Fruit fly (Drosophila melanogaster) whole organism, embryonic: ENCODE data around the gene Pax.

Experiments used
- ATbp ChIP-seq: fragments of 200-800 bp; sonication (Bioruptor generic); optimal IDR thresholded peaks from 2 replicates; lab custom pipeline; 2017; ENCODE audit warnings: missing biosample characterization, mild to moderate bottlenecking, missing genetic modification characterization, missing genetic modification reagents
- B-H1 ChIP-seq: fragments of 200-800 bp; sonication (Bioruptor generic); IDR thresholded peaks from 3 replicates; pipeline ENCODE4 v1.3.6; 2022; ENCODE audit warnings: missing biosample characterization, missing genetic modification characterization
- CG10654 ChIP-seq: fragments of 200-800 bp; sonication (Bioruptor generic); optimal IDR thresholded peaks from 2 replicates; lab custom pipeline; 2016; ENCODE audit warnings: missing biosample characterization, missing genetic modification characterization
- CG14441 ChIP-seq: fragments of 200-800 bp; sonication (Bioruptor generic); IDR thresholded peaks from 2 replicates; pipeline ENCODE4 v1.3.6; 2022; ENCODE audit warnings: missing biosample characterization, missing genetic modification characterization
- CG1603 ChIP-seq: fragments of 200-800 bp; sonication (Bioruptor generic); optimal IDR thresholded peaks from 2 replicates; lab custom pipeline; 2019; ENCODE audit warnings: missing biosample characterization, mild to moderate bottlenecking, missing genetic modification characterization, moderate library complexity
- CG17361 ChIP-seq: fragments of 200-800 bp; sonication (Bioruptor generic); IDR thresholded peaks from 3 replicates; pipeline ENCODE4 v1.3.6; 2022; ENCODE audit warnings: missing biosample characterization, missing genetic modification characterization
- CG17385 ChIP-seq: fragments of 200-800 bp; sonication (Bioruptor generic); optimal IDR thresholded peaks from 3 replicates; lab custom pipeline; 2018; ENCODE audit warnings: missing biosample characterization, mild to moderate bottlenecking, missing genetic modification characterization
- CG17829 ChIP-seq: fragments of 200-800 bp; optimal IDR thresholded peaks from 2 replicates; lab custom pipeline; 2019; ENCODE audit warnings: missing biosample characterization, mild to moderate bottlenecking, missing genetic modification characterization, moderate library complexity
- CG1832 ChIP-seq: fragments of 200-800 bp; sonication (Bioruptor generic); optimal IDR thresholded peaks from 2 replicates; lab custom pipeline; 2017; ENCODE audit warnings: missing biosample characterization, mild to moderate bottlenecking, missing genetic modification characterization, inconsistent platforms
- CG2120 ChIP-seq: fragments of 200-800 bp; sonication (Bioruptor generic); optimal IDR thresholded peaks from 3 replicates; lab custom pipeline; 2016; ENCODE audit warnings: missing biosample characterization, missing genetic modification characterization
- CG3281 ChIP-seq: fragments of 200-800 bp; sonication (Bioruptor generic); optimal IDR thresholded peaks from 3 replicates; lab custom pipeline; 2017; ENCODE audit warnings: missing biosample characterization, mild to moderate bottlenecking, missing genetic modification characterization
- CG4282 ChIP-seq: fragments of 200-800 bp; sonication (Bioruptor generic); optimal IDR thresholded peaks from 2 replicates; lab custom pipeline; 2016; ENCODE audit warnings: missing biosample characterization, missing genetic modification characterization
- CG4360 ChIP-seq: fragments of 200-800 bp; sonication (Bioruptor generic); IDR thresholded peaks from 2 replicates; pipeline ENCODE4 v1.3.6; 2022; ENCODE audit warnings: missing biosample characterization, missing genetic modification characterization
- CG5953 ChIP-seq: fragments of 200-800 bp; sonication (Bioruptor generic); IDR thresholded peaks from 2 replicates; pipeline ENCODE4 v1.3.6; 2022; ENCODE audit warnings: missing biosample characterization, missing genetic modification characterization
- CG6175 ChIP-seq: fragments of 200-800 bp; sonication (Bioruptor generic); IDR thresholded peaks from 3 replicates; pipeline ENCODE4 v1.3.6; 2022; ENCODE audit warnings: missing biosample characterization, missing genetic modification characterization
- CG6689 ChIP-seq: fragments of 200-800 bp; sonication (Bioruptor generic); IDR thresholded peaks from 2 replicates; pipeline ENCODE4 v1.3.6; 2022; ENCODE audit warnings: missing biosample characterization, missing genetic modification characterization
- CG7556 ChIP-seq: fragments of 200-800 bp; sonication (Bioruptor generic); optimal IDR thresholded peaks from 2 replicates; lab custom pipeline; 2017; ENCODE audit warnings: missing biosample characterization, mild to moderate bottlenecking, missing genetic modification characterization
- CG7839 ChIP-seq: fragments of 200-800 bp; sonication (Bioruptor generic); optimal IDR thresholded peaks from 3 replicates; lab custom pipeline; 2018; ENCODE audit warnings: missing biosample characterization, mild to moderate bottlenecking, missing genetic modification characterization, moderate library complexity
- CTCF ChIP-seq: fragments of 200-800 bp; sonication (Bioruptor generic); optimal IDR thresholded peaks from 2 replicates; lab custom pipeline; 2017; ENCODE audit warnings: missing biosample characterization, mild to moderate bottlenecking, missing genetic modification characterization, moderate library complexity
- D19A ChIP-seq: fragments of 200-800 bp; optimal IDR thresholded peaks from 3 replicates; lab custom pipeline; 2019; ENCODE audit warnings: missing biosample characterization, mild to moderate bottlenecking, missing genetic modification characterization, moderate library complexity
- Elba2 ChIP-seq: fragments of 200-800 bp; sonication (Bioruptor generic); optimal IDR thresholded peaks from 3 replicates; lab custom pipeline; 2016; ENCODE audit warnings: missing biosample characterization, missing genetic modification characterization
- HmgZ ChIP-seq: fragments of 200-800 bp; sonication (Bioruptor generic); optimal IDR thresholded peaks from 2 replicates; lab custom pipeline; 2018; ENCODE audit warnings: missing biosample characterization, mild to moderate bottlenecking, missing genetic modification characterization
- Hmr ChIP-seq: fragments of 200-800 bp; sonication (Bioruptor generic); optimal IDR thresholded peaks from 3 replicates; lab custom pipeline; 2017; ENCODE audit warnings: mild to moderate bottlenecking, missing biosample characterization, missing genetic modification reagents, missing genetic modification characterization
- Hr51 ChIP-seq, 2 experiments: fragments of 200-800 bp; sonication (Bioruptor generic); optimal IDR thresholded peaks; 2 replicates in 1 of 2; 3 replicates in 1 of 2; lab custom pipeline; 2016 to 2018; ENCODE audit warnings: missing biosample characterization in 2 of 2, missing genetic modification characterization in 2 of 2, mild to moderate bottlenecking in 1 of 2, moderate library complexity in 1 of 2
- MTF-1 ChIP-seq: fragments of 200-800 bp; sonication (Bioruptor generic); optimal IDR thresholded peaks from 2 replicates; lab custom pipeline; 2018; ENCODE audit warnings: missing biosample characterization, mild to moderate bottlenecking, missing genetic modification characterization, borderline replicate concordance
- Opbp ChIP-seq: fragments of 200-800 bp; sonication (Bioruptor generic); IDR thresholded peaks from 3 replicates; pipeline ENCODE4 v1.3.6; 2022; ENCODE audit warnings: missing biosample characterization, missing genetic modification characterization; ENCODE audit not compliant: partially characterized antibody
- Rfx ChIP-seq: fragments of 200-800 bp; sonication (Bioruptor generic); IDR thresholded peaks from 2 replicates; pipeline ENCODE4 v1.3.6; 2022; ENCODE audit warnings: missing biosample characterization, missing genetic modification characterization
- Side ChIP-seq: fragments of 200-800 bp; sonication (Bioruptor generic); optimal IDR thresholded peaks from 2 replicates; lab custom pipeline; 2016; ENCODE audit warnings: missing biosample characterization, missing genetic modification characterization
- Sox102F ChIP-seq: fragments of 200-800 bp; sonication (Bioruptor generic); optimal IDR thresholded peaks from 2 replicates; lab custom pipeline; 2018; ENCODE audit warnings: missing biosample characterization, mild to moderate bottlenecking, missing genetic modification characterization, moderate library complexity
- Sry-β ChIP-seq: fragments of 200-800 bp; sonication (Bioruptor generic); optimal IDR thresholded peaks from 2 replicates; lab custom pipeline; 2018; ENCODE audit warnings: missing biosample characterization, mild to moderate bottlenecking, missing genetic modification characterization, moderate library complexity
- Tbp ChIP-seq: fragments of >200 bp; optimal IDR thresholded peaks from 2 replicates; lab custom pipeline; 2018; ENCODE audit warnings: missing biosample characterization, missing genetic modification characterization
- Vsx1 ChIP-seq: fragments of 200-800 bp; sonication (Bioruptor generic); optimal IDR thresholded peaks from 2 replicates; lab custom pipeline; 2017; ENCODE audit warnings: missing biosample characterization, mild to moderate bottlenecking, missing genetic modification characterization, missing genetic modification reagents
- corto ChIP-seq: fragments of 200-800 bp; sonication (Bioruptor generic); optimal IDR thresholded peaks from 2 replicates; lab custom pipeline; 2016; ENCODE audit warnings: missing biosample characterization, mild to moderate bottlenecking, missing genetic modification characterization, moderate library complexity
- crp ChIP-seq, 2 experiments: fragments of 200-800 bp; sonication (Bioruptor generic); optimal IDR thresholded peaks; 2 replicates in 1 of 2; 3 replicates in 1 of 2; lab custom pipeline; 2017; ENCODE audit warnings: missing biosample characterization in 2 of 2, missing genetic modification characterization in 2 of 2, mild to moderate bottlenecking in 1 of 2, moderate library complexity in 1 of 2
- eve ChIP-seq, 2 experiments: fragments of >200 bp; optimal IDR thresholded peaks; 2 replicates each; lab custom pipeline; 2017; ENCODE audit warnings: missing biosample characterization in 2 of 2, missing genetic modification characterization in 2 of 2
- exex ChIP-seq: fragments of 200-800 bp; sonication (Bioruptor generic); optimal IDR thresholded peaks from 4 replicates; lab custom pipeline; 2018; ENCODE audit warnings: missing biosample characterization, mild to moderate bottlenecking, missing genetic modification characterization, moderate library complexity
- fd96Cb ChIP-seq: fragments of 200-800 bp; sonication (Bioruptor generic); optimal IDR thresholded peaks from 2 replicates; lab custom pipeline; 2018; ENCODE audit warnings: missing biosample characterization, mild to moderate bottlenecking, missing genetic modification characterization, moderate library complexity
- gce ChIP-seq: fragments of 200-800 bp; sonication (Bioruptor generic); IDR thresholded peaks from 3 replicates; pipeline ENCODE4 v1.3.6; 2022; ENCODE audit warnings: missing biosample characterization, missing genetic modification characterization
- grau ChIP-seq: fragments of 200-800 bp; optimal IDR thresholded peaks from 3 replicates; lab custom pipeline; 2019; ENCODE audit warnings: missing biosample characterization, mild to moderate bottlenecking, missing genetic modification characterization, moderate library complexity
- hbn ChIP-seq: fragments of 200-800 bp; sonication (Bioruptor generic); IDR thresholded peaks from 2 replicates; pipeline ENCODE4 v1.3.6; 2022; ENCODE audit warnings: missing biosample characterization, missing genetic modification characterization; ENCODE audit not compliant: partially characterized antibody
- nau ChIP-seq: fragments of 200-800 bp; sonication (Bioruptor generic); optimal IDR thresholded peaks from 3 replicates; lab custom pipeline; 2017; ENCODE audit warnings: missing biosample characterization, mild to moderate bottlenecking, missing genetic modification characterization, missing genetic modification reagents
- nerfin-1 ChIP-seq: fragments of 200-800 bp; sonication (Bioruptor generic); optimal IDR thresholded peaks from 3 replicates; lab custom pipeline; 2019; ENCODE audit warnings: missing biosample characterization, mild to moderate bottlenecking, missing genetic modification characterization, moderate library complexity
- nmo ChIP-seq: fragments of 200-800 bp; sonication (Bioruptor generic); optimal IDR thresholded peaks from 2 replicates; lab custom pipeline; 2018; ENCODE audit warnings: missing biosample characterization, mild to moderate bottlenecking, missing genetic modification characterization, moderate library complexity
- row ChIP-seq: fragments of 200-800 bp; sonication (Bioruptor generic); IDR thresholded peaks from 3 replicates; pipeline ENCODE4 v1.3.6; 2022; ENCODE audit warnings: missing biosample characterization, missing genetic modification characterization
- sens-2 ChIP-seq: fragments of 200-800 bp; sonication (Bioruptor generic); IDR thresholded peaks from 2 replicates; pipeline ENCODE4 v1.3.6; 2022; ENCODE audit warnings: missing biosample characterization, missing genetic modification characterization
- slbo ChIP-seq: fragments of 200-800 bp; sonication (Bioruptor generic); IDR thresholded peaks from 2 replicates; pipeline ENCODE4 v1.3.6; 2022; ENCODE audit warnings: missing biosample characterization, missing genetic modification characterization
- slp2 ChIP-seq: fragments of 200-800 bp; sonication (Bioruptor generic); optimal IDR thresholded peaks from 2 replicates; lab custom pipeline; 2016; ENCODE audit warnings: missing biosample characterization, missing genetic modification characterization
- tin ChIP-seq: fragments of 200-800 bp; sonication (Bioruptor generic); optimal IDR thresholded peaks from 3 replicates; lab custom pipeline; 2016; ENCODE audit warnings: missing biosample characterization, missing genetic modification characterization
- trem ChIP-seq: fragments of 200-800 bp; optimal IDR thresholded peaks from 3 replicates; lab custom pipeline; 2019; ENCODE audit warnings: missing biosample characterization, mild to moderate bottlenecking, missing genetic modification characterization, moderate library complexity
- yki ChIP-seq: fragments of >200 bp; optimal IDR thresholded peaks from 3 replicates; lab custom pipeline; 2018
- zen2 ChIP-seq: fragments of 200-800 bp; sonication (Bioruptor generic); IDR thresholded peaks from 3 replicates; pipeline ENCODE4 v1.3.6; 2022; ENCODE audit warnings: missing biosample characterization, missing genetic modification characterization; ENCODE audit not compliant: partially characterized antibody

The Pax gene

dm6 chr2L:19363530-19363929, 62.9 kb downstream of the Pax start (continued):
- TF ChIP-seq Opbp, result no peak
- TF ChIP-seq Sox102F, result no peak
- no peak for TF ChIP-seq B-H1
- peak; percentile 48 for TF ChIP-seq Tbp (GFP tag; lab: Kevin White, UChicago)
- TF ChIP-seq D19A (tag; lab: Kevin White, UChicago), result peak; percentile 20
- TF ChIP-seq HmgZ (tag; lab: Kevin White, UChicago), result peak; percentile 4
- TF ChIP-seq ATbp (GFP tag; lab: Kevin White, UChicago), result no peak
- TF ChIP-seq CG17385 (GFP tag; lab: Kevin White, UChicago), result peak; percentile 6
- TF ChIP-seq CG17361 (GFP tag; lab: Robert Waterston, UW), result peak; percentile 25; the same call in 1 of the 3 replicates
- peak; percentile 23 for TF ChIP-seq CG2120 (GFP tag; lab: Kevin White, UChicago)
- no peak for TF ChIP-seq CG14441 (GFP tag; lab: Robert Waterston, UW)
- TF ChIP-seq CG7556 (GFP tag; lab: Kevin White, UChicago), result peak; percentile 4
- TF ChIP-seq tin (GFP tag; lab: Kevin White, UChicago), result peak; percentile 6
- peak; percentile 16 for TF ChIP-seq Vsx1 (GFP tag; lab: Kevin White, UChicago)
- peak; percentile 28 for TF ChIP-seq CG1603 (tag; lab: Kevin White, UChicago)
- no peak for TF ChIP-seq nau (GFP tag; lab: Kevin White, UChicago)
- peak; percentile 30 for TF ChIP-seq CG17829 (tag; lab: Kevin White, UChicago)
- peak; percentile 87; the same call in 2 of the 3 replicates for TF ChIP-seq CG6175
- peak; percentile 24 for TF ChIP-seq MTF-1 (GFP tag; lab: Kevin White, UChicago)
- no peak for TF ChIP-seq CG10654 (GFP tag; lab: Kevin White, UChicago)
- TF ChIP-seq Hmr (GFP tag; lab: Kevin White, UChicago), result peak; percentile 6
- peak; percentile 60 for TF ChIP-seq nerfin-1 (tag; lab: Kevin White, UChicago)
- TF ChIP-seq CTCF (GFP tag; lab: Kevin White, UChicago), result peak; percentile 93
- peak; percentile 30 for TF ChIP-seq CG3281
- TF ChIP-seq CG6689 (GFP tag; lab: Robert Waterston, UW), result 0 out of 2 replicates have a peak, but pooled peaks have one; percentile 19
- TF ChIP-seq sens-2 (GFP tag; lab: Robert Waterston, UW), result no peak
- TF ChIP-seq CG4360 (GFP tag; lab: Robert Waterston, UW), result no peak
- TF ChIP-seq eve (GFP tag; optimal IDR thresholded peaks at IDR 0.05; lab: Kevin White, UChicago), result peak in 1 of 2 experiments; percentile 65
- TF ChIP-seq CG7839 (tag; lab: Kevin White, UChicago), result peak; percentile 35
- TF ChIP-seq crp (GFP tag; optimal IDR thresholded peaks at IDR 0.05; lab: Kevin White, UChicago), result peak in 1 of 2 experiments; percentile 30
- TF ChIP-seq exex (tag; lab: Kevin White, UChicago), result no peak
- peak; percentile 10; the same call in 1 of the 2 replicates for TF ChIP-seq Rfx (GFP tag; lab: Robert Waterston, UW)
- no peak for TF ChIP-seq fd96Cb (tag; lab: Kevin White, UChicago)
- peak; percentile 6 for TF ChIP-seq trem
- peak; percentile 15; the same call in 1 of the 2 replicates for TF ChIP-seq slbo (GFP tag; lab: Robert Waterston, UW)
- TF ChIP-seq nmo (GFP tag; lab: Kevin White, UChicago), result peak; percentile 14
- peak; percentile 5 for TF ChIP-seq grau (tag; lab: Kevin White, UChicago)

dm6 chr2L:19362734-19363363, 63.5 kb downstream of the Pax start, which contains the start of gene dnt:
Gene dnt (minus strand): TSS chr2L:19363227.
- TF ChIP-seq slp2, result no peak
- no peak for TF ChIP-seq CG5953 (GFP tag; lab: Robert Waterston, UW)
- TF ChIP-seq corto (GFP tag; lab: Kevin White, UChicago), result no peak
- TF ChIP-seq CG4282 (GFP tag; lab: Kevin White, UChicago), result no peak
- no peak for TF ChIP-seq Hr51 (GFP tag; optimal IDR thresholded peaks at IDR 0.05; lab: Kevin White, UChicago)
- no peak for TF ChIP-seq zen2
- TF ChIP-seq yki, result no peak
- TF ChIP-seq Elba2 (GFP tag; lab: Kevin White, UChicago), result no peak
- peak; percentile 51 for TF ChIP-seq CG1832 (GFP tag; lab: Kevin White, UChicago)
- peak; percentile 47; the same call in 1 of the 2 replicates for TF ChIP-seq hbn (GFP tag; lab: Robert Waterston, UW)
- TF ChIP-seq Side (GFP tag; lab: Kevin White, UChicago), result no peak
- no peak for TF ChIP-seq row
- TF ChIP-seq Sry-β (GFP tag; lab: Kevin White, UChicago), result no peak
- TF ChIP-seq gce (GFP tag; lab: Robert Waterston, UW), result no peak
- no peak for TF ChIP-seq HmgZ (tag; lab: Kevin White, UChicago)
